Fruit fly (Drosophila melanogaster): ENCODE results near the gene heca.

Gene heca

dm6 chr3R:30280312-30280711 lies 2.6 kb downstream of the heca start (continued):
- TF ChIP-seq CG18619 (GFP tag; optimal IDR thresholded peaks at IDR 0.05) (peak; percentile 4), knrl (GFP tag; IDR thresholded peaks at IDR 0.05; ENCODE audit: partially characterized antibody) (no peak), CG9817 (tag; optimal IDR thresholded peaks at IDR 0.05) (peak; percentile 3), gfzf (GFP tag; optimal IDR thresholded peaks at IDR 0.05) (no peak), Optix (GFP tag; IDR thresholded peaks at IDR 0.05) (0 out of 3 replicates have a peak, but pooled peaks have one; percentile 8), Hmx (GFP tag; optimal IDR thresholded peaks at IDR 0.05) (no peak), CG11696 (GFP tag; IDR thresholded peaks at IDR 0.05) (no peak), Hmr (GFP tag; optimal IDR thresholded peaks at IDR 0.05) (peak; percentile 26), scrt (GFP tag; optimal IDR thresholded peaks at IDR 0.05) (no peak), CG13296 (GFP tag; optimal IDR thresholded peaks at IDR 0.05) (no peak), CG18011 (GFP tag; optimal IDR thresholded peaks at IDR 0.05) (no peak), HLH4C (GFP tag; IDR thresholded peaks at IDR 0.05; ENCODE audit: partially characterized antibody) (no peak), CG6689 (GFP tag; IDR thresholded peaks at IDR 0.05) (peak; percentile 34; the same call in 1 of the 2 replicates), HLH3B (GFP tag; IDR thresholded peaks at IDR 0.05) (peak; percentile 34; the same call in 1 of the 2 replicates), bcd (GFP tag; optimal IDR thresholded peaks at IDR 0.05) (peak; percentile 24), NFAT (GFP tag; IDR thresholded peaks at IDR 0.05) (0 out of 2 replicates have a peak, but pooled peaks have one; percentile 21), Six4 (GFP tag; optimal IDR thresholded peaks at IDR 0.05) (no peak), prd (optimal IDR thresholded peaks at IDR 0.05) (no peak), prd (GFP tag; IDR thresholded peaks at IDR 0.05) (peak; percentile 43; the same call in 2 of the 3 replicates), zen2 (GFP tag; IDR thresholded peaks at IDR 0.05; ENCODE audit: partially characterized antibody) (no peak), salm (tag; optimal IDR thresholded peaks at IDR 0.05) (no peak), unpg (GFP tag; optimal IDR thresholded peaks at IDR 0.05) (peak; percentile 55), CTCF (GFP tag; optimal IDR thresholded peaks at IDR 0.05) (no peak), insv (GFP tag; optimal IDR thresholded peaks at IDR 0.05) (no peak), E2f2 (GFP tag; IDR thresholded peaks at IDR 0.05) (no peak), ewg (GFP tag; optimal IDR thresholded peaks at IDR 0.05) (no peak), caup (GFP tag; optimal IDR thresholded peaks at IDR 0.05; ENCODE audit: severe bottlenecking) (peak; percentile 4), CG1529 (GFP tag; optimal IDR thresholded peaks at IDR 0.05) (no peak), wor (GFP tag; IDR thresholded peaks at IDR 0.05) (no peak), org-1 (GFP tag; optimal IDR thresholded peaks at IDR 0.05) (no peak), da (GFP tag; optimal IDR thresholded peaks at IDR 0.05) (no peak), CG8388 (GFP tag; optimal IDR thresholded peaks at IDR 0.05) (peak; percentile 2), sisA (GFP tag; IDR thresholded peaks at IDR 0.05) (no peak), ERR (GFP tag; optimal IDR thresholded peaks at IDR 0.05) (no peak), ind (GFP tag; optimal IDR thresholded peaks at IDR 0.05) (peak; percentile 17), CG7786 (GFP tag; optimal IDR thresholded peaks at IDR 0.05) (no peak), Dp (GFP tag; optimal IDR thresholded peaks at IDR 0.05) (no peak), repo (GFP tag; optimal IDR thresholded peaks at IDR 0.05) (no peak), Mad (GFP tag; optimal IDR thresholded peaks at IDR 0.05) (no peak), Opbp (GFP tag; IDR thresholded peaks at IDR 0.05; ENCODE audit: partially characterized antibody) (no peak), Meics (GFP tag; optimal IDR thresholded peaks at IDR 0.05) (peak; percentile 37), Elba2 (GFP tag; optimal IDR thresholded peaks at IDR 0.05) (no peak), dan (GFP tag; IDR thresholded peaks at IDR 0.05) (no peak), ATbp (GFP tag; optimal IDR thresholded peaks at IDR 0.05) (no peak), pb (GFP tag; optimal IDR thresholded peaks at IDR 0.05) (no peak), bsh (GFP tag; optimal IDR thresholded peaks at IDR 0.05) (peak in 1 of 2 experiments; percentile 16), CG31441 (GFP tag; IDR thresholded peaks at IDR 0.05) (no peak), Blimp-1 (GFP tag; optimal IDR thresholded peaks at IDR 0.05) (peak; percentile 17), HHEX (GFP tag; optimal IDR thresholded peaks at IDR 0.05) (no peak), CG12155 (GFP tag; optimal IDR thresholded peaks at IDR 0.05) (no peak), CG16813 (GFP tag; IDR thresholded peaks at IDR 0.05; ENCODE audit: partially characterized antibody) (no peak)
